Worm (Caenorhabditis elegans) whole organism, midembryonic: ENCODE data around the gene dhhc-1.

Source experiments
- T22C8.4 ChIP-seq: fragments of 200-800 bp; sonication (Bioruptor generic); IDR thresholded peaks from 2 replicates; pipeline ENCODE4 v1.3.6; 2022; ENCODE audit warnings: missing genetic modification characterization, missing compliant biosample characterization
- cog-1 ChIP-seq: sonication (generic microtip); optimal IDR thresholded peaks from 2 replicates; lab custom pipeline; 2016; ENCODE audit warnings: missing genetic modification characterization, missing compliant biosample characterization
- flt-1 ChIP-seq: fragments of 200-800 bp; sonication (Bioruptor generic); IDR thresholded peaks from 2 replicates; pipeline ENCODE4 v1.3.6; 2022; ENCODE audit warnings: missing genetic modification characterization, missing compliant biosample characterization
- klf-2 ChIP-seq: fragments of 200-800 bp; sonication (Bioruptor generic); conservative IDR thresholded peaks from 2 replicates; pipeline ENCODE4 v1.3.6; 2022; ENCODE audit warnings: missing genetic modification reagents, missing genetic modification characterization, missing compliant biosample characterization
- med-1 ChIP-seq: sonication (generic microtip); optimal IDR thresholded peaks from 2 replicates; lab custom pipeline; 2017; ENCODE audit warnings: missing genetic modification characterization, mild to moderate bottlenecking, missing compliant biosample characterization, antibody characterized with exemption, missing genetic modification reagents; ENCODE audit not compliant: insufficient read depth
- ref-1 ChIP-seq: fragments of 200-800 bp; sonication (Bioruptor generic); conservative IDR thresholded peaks from 2 replicates; pipeline ENCODE4 v1.3.6; 2022; ENCODE audit warnings: missing genetic modification reagents, missing genetic modification characterization, missing compliant biosample characterization
- tab-1 ChIP-seq: fragments of 200-800 bp; sonication (Bioruptor generic); IDR thresholded peaks from 2 replicates; pipeline ENCODE4 v1.3.6; 2022; ENCODE audit warnings: missing genetic modification characterization, missing compliant biosample characterization
- ztf-23 ChIP-seq: fragments of 200-800 bp; sonication (Bioruptor generic); IDR thresholded peaks from 2 replicates; pipeline ENCODE4 v1.3.6; 2022; ENCODE audit warnings: missing genetic modification reagents, missing genetic modification characterization, missing compliant biosample characterization
- ztf-29 ChIP-seq: fragments of 200-800 bp; sonication (Bioruptor generic); IDR thresholded peaks from 2 replicates; pipeline ENCODE4 v1.3.6; 2022; ENCODE audit warnings: missing genetic modification reagents, missing genetic modification characterization, missing compliant biosample characterization

DNA sequence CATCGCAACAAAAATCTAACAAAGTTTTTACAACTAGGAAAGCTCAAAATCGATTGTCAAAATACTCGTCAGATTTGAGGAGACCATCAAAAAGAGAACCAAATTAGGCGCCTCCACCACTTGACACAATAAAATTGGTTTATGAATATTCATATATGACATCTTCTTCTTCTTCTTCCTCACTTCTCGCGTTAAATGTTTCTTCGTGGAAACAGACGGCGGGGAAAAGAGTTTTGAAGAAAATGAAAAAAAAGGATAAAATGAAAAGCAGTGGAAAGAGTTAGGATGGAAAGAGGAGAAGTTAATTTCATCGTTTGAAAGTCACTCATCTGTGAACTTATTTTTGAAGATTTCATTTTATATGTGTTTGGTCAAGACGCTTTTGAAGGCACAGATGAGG is 34.7 kb upstream of the dhhc-1 start:
- no peak for TF ChIP-seq klf-2
- no peak for TF ChIP-seq flt-1 (GFP tag; lab: Robert Waterston, UW)
- no peak for TF ChIP-seq med-1
- TF ChIP-seq T22C8.4 (GFP tag; lab: Robert Waterston, UW): no peak
- TF ChIP-seq ref-1: no peak
- no peak for TF ChIP-seq cog-1 (tag; lab: Kevin White, UChicago)
- no peak for TF ChIP-seq ztf-23
- TF ChIP-seq tab-1 (GFP tag; lab: Robert Waterston, UW): no peak
- TF ChIP-seq ztf-29 (GFP tag; lab: Robert Waterston, UW): no peak
